Worm (Caenorhabditis elegans): ENCODE measurements around the gene fbxa-141.

fbxa-141 gene

DNA sequence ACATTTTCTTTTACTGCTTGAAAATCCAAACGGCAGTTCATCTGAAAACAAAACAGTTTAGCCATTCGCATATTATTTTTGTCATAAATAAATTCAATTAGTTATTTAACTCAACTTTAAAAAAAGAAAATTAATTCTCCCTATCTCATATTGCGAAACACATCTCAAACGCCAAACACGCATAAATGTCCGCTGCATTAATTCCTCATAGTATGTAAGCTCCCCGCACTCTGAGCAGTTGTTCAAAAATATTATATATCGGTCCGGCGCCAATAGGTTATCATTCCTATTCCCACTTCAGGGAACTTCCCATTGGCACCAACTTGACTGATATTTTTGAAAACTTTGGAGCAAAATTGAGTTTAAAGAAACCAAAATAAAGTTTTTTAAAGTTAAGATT, 34.5 kb downstream of the fbxa-141 start (continued):
- TF ChIP-seq lin-39 (tag; optimal IDR thresholded peaks at IDR 0.05), result no peak
- no peak for TF ChIP-seq nhr-12 (tag; optimal IDR thresholded peaks at IDR 0.05)
- no peak for TF ChIP-seq ZK546.5 (tag; optimal IDR thresholded peaks at IDR 0.05)
- no peak for TF ChIP-seq nhr-237 (tag; optimal IDR thresholded peaks at IDR 0.05)
- TF ChIP-seq nhr-6 (tag; optimal IDR thresholded peaks at IDR 0.05), result peak; percentile 55
- no peak for TF ChIP-seq R02D3.7 (tag; optimal IDR thresholded peaks at IDR 0.05)
- TF ChIP-seq C34F6.9 (tag; optimal IDR thresholded peaks at IDR 0.05), result peak; percentile 49
- no peak for TF ChIP-seq ztf-11 (tag; optimal IDR thresholded peaks at IDR 0.05)

DNA sequence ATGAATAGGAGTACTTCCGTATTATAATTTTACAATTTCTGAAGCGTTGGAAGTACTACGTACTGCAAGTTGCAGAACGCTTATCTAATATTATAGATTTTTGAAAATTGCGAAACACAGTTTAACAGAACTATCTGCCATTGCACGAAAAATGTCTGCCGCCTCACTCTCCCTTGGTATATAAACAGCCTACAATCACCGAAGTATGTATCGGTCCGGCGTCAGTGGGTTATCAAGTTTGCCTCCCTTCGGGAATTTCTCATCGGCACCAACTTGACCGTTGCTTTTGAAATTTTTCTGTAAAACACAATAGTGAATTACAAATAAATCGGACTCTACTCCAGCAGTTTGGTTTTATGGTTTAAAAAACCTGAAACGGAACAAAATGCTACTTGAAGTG, 35.4 kb downstream of the fbxa-141 start:
- TF ChIP-seq R02D3.7 (tag; optimal IDR thresholded peaks at IDR 0.05) (no peak), zag-1 (tag; optimal IDR thresholded peaks at IDR 0.05) (no peak), unc-62 (GFP tag; optimal IDR thresholded peaks at IDR 0.05) (no peak), ceh-82 (tag; optimal IDR thresholded peaks at IDR 0.05) (no peak), blmp-1 (tag; optimal IDR thresholded peaks at IDR 0.05; ENCODE audit: insufficient read depth) (no peak), nhr-12 (tag; optimal IDR thresholded peaks at IDR 0.05) (no peak), mab-5 (tag; optimal IDR thresholded peaks at IDR 0.05) (no peak), sma-3 (GFP tag; optimal IDR thresholded peaks at IDR 0.05) (peak; percentile 17), ceh-16 (tag; optimal IDR thresholded peaks at IDR 0.05) (no peak), snpc-4 (tag; optimal IDR thresholded peaks at IDR 0.05) (peak; percentile 93)

DNA sequence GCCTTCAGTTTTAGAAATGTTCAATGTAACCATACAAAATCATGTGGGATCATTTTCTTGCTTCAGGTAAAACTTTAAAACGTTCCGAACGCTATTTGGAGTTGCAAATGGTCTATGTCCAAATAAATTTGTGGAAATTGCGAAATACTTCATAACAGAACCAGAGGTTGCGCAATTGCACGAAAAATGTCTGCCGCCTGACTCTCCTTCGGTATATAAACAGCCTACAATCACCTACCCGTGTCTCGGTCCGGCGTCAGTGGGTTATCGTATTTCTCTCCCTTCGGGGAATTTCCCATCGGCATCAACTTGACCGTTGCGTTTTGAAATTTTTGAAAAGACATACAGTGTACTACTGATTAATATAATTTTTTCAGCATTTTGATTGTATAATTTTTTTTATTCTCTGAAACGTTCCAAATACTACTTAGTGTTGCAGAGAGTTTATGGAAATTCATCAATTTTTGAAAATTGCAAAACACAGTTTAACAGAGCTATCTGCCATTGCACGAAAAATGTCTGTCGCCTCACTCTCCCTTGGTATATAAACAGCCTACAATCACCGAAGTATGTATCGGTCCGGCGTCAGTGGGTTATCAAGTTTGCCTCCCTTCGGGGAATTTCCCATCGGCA, 36.0 kb downstream of the fbxa-141 start:
- TF ChIP-seq mdl-1 (tag; optimal IDR thresholded peaks at IDR 0.05) (no peak), nhr-25 (tag; optimal IDR thresholded peaks at IDR 0.05) (no peak), sma-9 (GFP tag; optimal IDR thresholded peaks at IDR 0.05) (peak; percentile 75), sma-9 (tag; optimal IDR thresholded peaks at IDR 0.05) (no peak), snpc-4 (tag; optimal IDR thresholded peaks at IDR 0.05) (peak; percentile 98), ZK546.5 (tag; optimal IDR thresholded peaks at IDR 0.05) (no peak), nhr-21 (tag; optimal IDR thresholded peaks at IDR 0.05) (peak; percentile 53), unc-62 (GFP tag; optimal IDR thresholded peaks at IDR 0.05) (no peak), R02D3.7 (tag; optimal IDR thresholded peaks at IDR 0.05) (no peak), lin-11 (tag; optimal IDR thresholded peaks at IDR 0.05) (no peak), nhr-11 (tag; optimal IDR thresholded peaks at IDR 0.05) (no peak), F13H6.1 (tag; optimal IDR thresholded peaks at IDR 0.05) (peak; percentile 40), ceh-16 (tag; optimal IDR thresholded peaks at IDR 0.05) (no peak), crh-2 (tag; optimal IDR thresholded peaks at IDR 0.05) (peak; percentile 37), blmp-1 (tag; optimal IDR thresholded peaks at IDR 0.05; ENCODE audit: insufficient read depth) (no peak), unc-55 (GFP tag; optimal IDR thresholded peaks at IDR 0.05) (no peak), fos-1 (tag; optimal IDR thresholded peaks at IDR 0.05) (peak; percentile 26), elt-1 (tag; optimal IDR thresholded peaks at IDR 0.05) (no peak), zag-1 (tag; optimal IDR thresholded peaks at IDR 0.05) (no peak), peb-1 (tag; optimal IDR thresholded peaks at IDR 0.05) (no peak), ztf-1 (GFP tag; conservative IDR thresholded peaks at IDR 0.05) (no peak), ceh-82 (tag; optimal IDR thresholded peaks at IDR 0.05) (no peak), egl-27 (tag; optimal IDR thresholded peaks at IDR 0.05) (peak; percentile 26), aly-2 (tag; optimal IDR thresholded peaks at IDR 0.05) (no peak), mbf-1 (tag; optimal IDR thresholded peaks at IDR 0.05) (no peak), sem-4 (tag; optimal IDR thresholded peaks at IDR 0.05) (no peak), nhr-10 (tag; optimal IDR thresholded peaks at IDR 0.05) (peak; percentile 41), ama-1 (optimal IDR thresholded peaks at IDR 0.05) (no peak), nhr-129 (tag; optimal IDR thresholded peaks at IDR 0.05) (peak; percentile 100), sma-3 (GFP tag; optimal IDR thresholded peaks at IDR 0.05) (peak; percentile 89), skn-1 (tag; optimal IDR thresholded peaks at IDR 0.05) (no peak), alr-1 (tag; optimal IDR thresholded peaks at IDR 0.05) (no peak), lin-13 (GFP tag; optimal IDR thresholded peaks at IDR 0.05) (peak; percentile 31), nhr-237 (tag; optimal IDR thresholded peaks at IDR 0.05) (no peak), nhr-12 (tag; optimal IDR thresholded peaks at IDR 0.05) (no peak), lin-39 (tag; optimal IDR thresholded peaks at IDR 0.05) (no peak), mab-5 (tag; optimal IDR thresholded peaks at IDR 0.05) (no peak), C34F6.9 (tag; optimal IDR thresholded peaks at IDR 0.05) (no peak), lsy-2 (tag; optimal IDR thresholded peaks at IDR 0.05) (peak in 1 of 2 experiments; percentile 31), gmeb-1 (tag; optimal IDR thresholded peaks at IDR 0.05) (peak; percentile 59), ztf-11 (tag; optimal IDR thresholded peaks at IDR 0.05) (no peak), nhr-6 (tag; optimal IDR thresholded peaks at IDR 0.05) (no peak), nhr-77 (tag; optimal IDR thresholded peaks at IDR 0.05) (no peak), elt-3 (tag; optimal IDR thresholded peaks at IDR 0.05) (no peak), ztf-4 (tag; optimal IDR thresholded peaks at IDR 0.05) (no peak), nhr-23 (tag; optimal IDR thresholded peaks at IDR 0.05) (no peak), Y55F3AM.14 (GFP tag; optimal IDR thresholded peaks at IDR 0.05) (no peak), unc-39 (tag; optimal IDR thresholded peaks at IDR 0.05) (no peak)

Data from whole organism, L2 larva.